Fruit fly (Drosophila melanogaster) Kc167 (cell line): Measurements from ENCODE around the gene Zdhhc8.

Experiments
- h ChIP-seq: fragments of >200 bp; optimal IDR thresholded peaks from 3 replicates; lab custom pipeline; 2018; ENCODE audit warnings: missing external identifiers
- psq ChIP-seq: fragments of >200 bp; optimal IDR thresholded peaks from 2 replicates; lab custom pipeline; 2017; ENCODE audit warnings: missing external identifiers

DNA sequence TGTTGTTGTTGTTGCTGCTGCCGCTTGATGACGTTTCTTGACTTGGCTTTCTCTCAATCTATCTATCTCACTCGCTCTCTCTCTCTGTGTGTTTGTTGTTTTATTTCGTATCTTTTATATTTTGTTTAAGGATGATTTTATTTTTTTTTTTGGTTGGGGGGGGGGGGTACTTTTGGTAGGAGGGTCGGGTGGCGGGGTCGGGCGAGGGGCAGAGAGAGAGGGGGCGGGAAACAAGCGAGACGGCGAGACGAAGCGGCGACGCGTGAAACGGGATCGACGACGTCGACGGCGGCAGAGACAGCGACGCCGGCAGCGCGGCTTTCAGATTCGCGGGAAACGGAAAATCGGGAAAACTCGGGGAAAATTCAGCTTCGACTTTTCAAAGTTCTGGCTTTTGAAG, 1.3 kb downstream of the Zdhhc8 start:
- TF ChIP-seq psq (lab: Kevin White, UChicago) (no peak), h (lab: Kevin White, UChicago) (no peak)
